Fruit fly (Drosophila melanogaster): ENCODE data around the gene NijA.

The NijA gene

dm6 chr3L:10711352-10711751, 14.7 kb upstream of the NijA start (continued):
- TF ChIP-seq Blimp-1 (GFP tag; optimal IDR thresholded peaks at IDR 0.05) (peak; percentile 16), CG15336 (GFP tag; IDR thresholded peaks at IDR 0.05) (no peak), CG6163 (GFP tag; IDR thresholded peaks at IDR 0.05) (peak; percentile 50; the same call in 2 of the 3 replicates), Eip78C (GFP tag) (peak; percentile 91), CG3919 (GFP tag; optimal IDR thresholded peaks at IDR 0.05) (peak; percentile 72), CG8319 (GFP tag; optimal IDR thresholded peaks at IDR 0.05) (peak; percentile 64), CG31627 (GFP tag; optimal IDR thresholded peaks at IDR 0.05) (peak; percentile 57), CG6808 (GFP tag; optimal IDR thresholded peaks at IDR 0.05) (peak; percentile 44), CG11902 (GFP tag; optimal IDR thresholded peaks at IDR 0.05) (peak; percentile 67), CG4318 (GFP tag; optimal IDR thresholded peaks at IDR 0.05) (no peak), CG11294 (GFP tag; IDR thresholded peaks at IDR 0.05) (no peak)

dm6 chr3L:10709132-10709531, 12.5 kb upstream of the NijA start:
- no peak for TF ChIP-seq CG6854 (GFP tag; optimal IDR thresholded peaks at IDR 0.05)
- TF ChIP-seq CG6808 (GFP tag; optimal IDR thresholded peaks at IDR 0.05), result peak; percentile 11
- TF ChIP-seq Eip75B (GFP tag; optimal IDR thresholded peaks at IDR 0.05), result peak; percentile 26
- TF ChIP-seq Blimp-1 (GFP tag; optimal IDR thresholded peaks at IDR 0.05), result peak; percentile 56
- peak; percentile 62 for TF ChIP-seq achi (GFP tag; optimal IDR thresholded peaks at IDR 0.05)
- TF ChIP-seq CG8119 (GFP tag; IDR thresholded peaks at IDR 0.05), result peak; percentile 89
- TF ChIP-seq Sox15 (GFP tag; optimal IDR thresholded peaks at IDR 0.05), result peak; percentile 35
- peak; percentile 32 for TF ChIP-seq CG31627 (GFP tag; optimal IDR thresholded peaks at IDR 0.05)
- peak; percentile 42 for TF ChIP-seq Sox102F (GFP tag; optimal IDR thresholded peaks at IDR 0.05)
- TF ChIP-seq spab (GFP tag; optimal IDR thresholded peaks at IDR 0.05), result no peak
- no peak for TF ChIP-seq CG9139 (GFP tag; optimal IDR thresholded peaks at IDR 0.05)
- no peak for TF ChIP-seq fkh (GFP tag; optimal IDR thresholded peaks at IDR 0.05)
- no peak for TF ChIP-seq CG8319 (GFP tag; optimal IDR thresholded peaks at IDR 0.05)
- TF ChIP-seq net (GFP tag; optimal IDR thresholded peaks at IDR 0.05), result peak; percentile 53
- peak; percentile 63 for TF ChIP-seq acj6 (GFP tag; optimal IDR thresholded peaks at IDR 0.05)
- TF ChIP-seq CG6163 (GFP tag; IDR thresholded peaks at IDR 0.05), result peak; percentile 47; the same call in 2 of the 3 replicates
- peak; percentile 78 for TF ChIP-seq svp (GFP tag)
- TF ChIP-seq CG10669 (GFP tag; optimal IDR thresholded peaks at IDR 0.05), result peak; percentile 19
- TF ChIP-seq CG1621 (tag; optimal IDR thresholded peaks at IDR 0.05), result no peak
- TF ChIP-seq CG8632 (GFP tag; optimal IDR thresholded peaks at IDR 0.05), result peak; percentile 50
- TF ChIP-seq salr (GFP tag; optimal IDR thresholded peaks at IDR 0.05), result peak in 1 of 2 experiments; percentile 47
- TF ChIP-seq dsx (GFP tag; optimal IDR thresholded peaks at IDR 0.05; ENCODE audit: poor library complexity, severe bottlenecking), result no peak
- TF ChIP-seq Smox (GFP tag; optimal IDR thresholded peaks at IDR 0.05), result peak; percentile 53
- TF ChIP-seq pdm3 (GFP tag; optimal IDR thresholded peaks at IDR 0.05), result peak; percentile 44
- TF ChIP-seq Gug (GFP tag; IDR thresholded peaks at IDR 0.05), result peak; percentile 39
- peak; percentile 41; the same call in 1 of the 2 replicates for TF ChIP-seq CG11294 (GFP tag; IDR thresholded peaks at IDR 0.05)
- TF ChIP-seq eg (GFP tag; IDR thresholded peaks at IDR 0.05), result peak; percentile 73; the same call in 2 of the 3 replicates
- peak; percentile 29 for TF ChIP-seq CG16779 (tag; optimal IDR thresholded peaks at IDR 0.05)
- no peak for TF ChIP-seq fd59A (GFP tag; optimal IDR thresholded peaks at IDR 0.05)
- peak; percentile 67 for TF ChIP-seq esn (GFP tag; optimal IDR thresholded peaks at IDR 0.05)
- TF ChIP-seq CG10631 (GFP tag; optimal IDR thresholded peaks at IDR 0.05), result peak; percentile 20
- peak; percentile 76 for TF ChIP-seq CG15336 (GFP tag; IDR thresholded peaks at IDR 0.05)
- TF ChIP-seq vri (GFP tag; optimal IDR thresholded peaks at IDR 0.05), result no peak
- TF ChIP-seq Eip93F (GFP tag; optimal IDR thresholded peaks at IDR 0.05), result peak; percentile 14
- peak; percentile 48 for TF ChIP-seq topi (GFP tag; optimal IDR thresholded peaks at IDR 0.05)
- peak; percentile 59 for TF ChIP-seq CG6792 (GFP tag; optimal IDR thresholded peaks at IDR 0.05)
- peak; percentile 74 for TF ChIP-seq Lpt (GFP tag; optimal IDR thresholded peaks at IDR 0.05)
- TF ChIP-seq cyc (GFP tag; optimal IDR thresholded peaks at IDR 0.05), result peak; percentile 70
- TF ChIP-seq CG6276 (GFP tag; optimal IDR thresholded peaks at IDR 0.05), result peak; percentile 69
- peak; percentile 19 for TF ChIP-seq fd85E (GFP tag; optimal IDR thresholded peaks at IDR 0.05)
- no peak for TF ChIP-seq Hr38 (GFP tag; optimal IDR thresholded peaks at IDR 0.05)
- peak; percentile 31 for TF ChIP-seq CG7368 (GFP tag; optimal IDR thresholded peaks at IDR 0.05)
- TF ChIP-seq Met (GFP tag; optimal IDR thresholded peaks at IDR 0.05), result peak; percentile 38
- peak; percentile 53 for TF ChIP-seq lz (GFP tag; optimal IDR thresholded peaks at IDR 0.05)
- peak; percentile 71 for TF ChIP-seq dac (GFP tag; optimal IDR thresholded peaks at IDR 0.05)
- peak; percentile 65 for TF ChIP-seq CG3919 (GFP tag; optimal IDR thresholded peaks at IDR 0.05)
